Fruit fly (Drosophila melanogaster): ENCODE results near the gene CG32240.

The CG32240 gene

DNA sequence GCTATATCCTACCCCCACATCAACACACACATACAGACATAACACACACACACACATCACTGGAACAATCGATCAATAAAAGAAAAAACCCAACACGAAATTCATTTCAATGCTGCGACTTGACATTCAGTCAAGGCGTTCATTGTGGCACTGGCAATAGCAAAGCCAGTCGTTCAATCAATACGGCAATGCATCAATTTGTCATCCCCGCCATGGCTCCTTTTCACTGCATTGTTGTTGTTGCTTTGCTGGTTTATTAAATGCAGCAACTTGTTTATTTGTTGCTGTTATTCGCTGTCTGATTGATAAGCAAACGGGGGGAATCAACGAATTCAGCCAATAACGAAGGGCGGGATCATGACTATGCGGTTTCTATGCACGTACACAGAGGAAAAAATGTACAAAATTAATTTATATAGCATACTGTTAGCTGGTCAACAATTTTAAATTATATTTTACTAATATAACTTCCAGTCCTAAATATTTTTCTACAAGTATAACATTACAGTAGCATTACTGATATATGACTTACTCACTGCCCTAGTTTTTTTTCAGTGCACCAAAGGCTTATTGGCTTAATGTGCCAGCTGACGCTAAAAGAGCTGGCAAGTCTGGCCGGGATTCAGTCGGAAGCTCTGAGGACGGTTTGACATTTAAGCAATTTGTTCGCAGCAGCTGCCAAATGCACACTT is 5.6 kb downstream of the CG32240 start (continued):
- TF ChIP-seq Oaz (GFP tag; IDR thresholded peaks at IDR 0.05) = 0 out of 2 replicates have a peak, but pooled peaks have one; percentile 37
- TF ChIP-seq CG3726 (GFP tag; IDR thresholded peaks at IDR 0.05) = no peak
- no peak for TF ChIP-seq CG7357 (GFP tag; IDR thresholded peaks at IDR 0.05)
- peak; percentile 31 for TF ChIP-seq Xbp1 (GFP tag; optimal IDR thresholded peaks at IDR 0.05)
- TF ChIP-seq Fer2 (tag; optimal IDR thresholded peaks at IDR 0.05) = no peak
- no peak for TF ChIP-seq CG7928 (GFP tag; optimal IDR thresholded peaks at IDR 0.05)
- TF ChIP-seq gsb (GFP tag; IDR thresholded peaks at IDR 0.05) = no peak
- no peak for TF ChIP-seq CG32767 (GFP tag; IDR thresholded peaks at IDR 0.05)
- TF ChIP-seq B-H2 (GFP tag; optimal IDR thresholded peaks at IDR 0.05) = no peak
- TF ChIP-seq Sin3A (optimal IDR thresholded peaks at IDR 0.05) = no peak
- no peak for TF ChIP-seq CG10462 (GFP tag; optimal IDR thresholded peaks at IDR 0.05)
- peak; percentile 32 for TF ChIP-seq CG17359 (tag; optimal IDR thresholded peaks at IDR 0.05)
- TF ChIP-seq CG32532 (GFP tag; IDR thresholded peaks at IDR 0.05) = peak; percentile 9; the same call in 1 of the 2 replicates
- TF ChIP-seq pzg (GFP tag; optimal IDR thresholded peaks at IDR 0.05) = no peak
- no peak for TF ChIP-seq CG6175 (GFP tag; IDR thresholded peaks at IDR 0.05)
- no peak for TF ChIP-seq kah (GFP tag; optimal IDR thresholded peaks at IDR 0.05)
- no peak for TF ChIP-seq CG14014 (GFP tag; IDR thresholded peaks at IDR 0.05)
- TF ChIP-seq CG10209 (GFP tag; optimal IDR thresholded peaks at IDR 0.05) = peak; percentile 18
- TF ChIP-seq sisA (GFP tag; IDR thresholded peaks at IDR 0.05) = 0 out of 2 replicates have a peak, but pooled peaks have one; percentile 16
- no peak for TF ChIP-seq CG14965 (GFP tag; optimal IDR thresholded peaks at IDR 0.05; ENCODE audit: borderline replicate concordance)
- TF ChIP-seq Camta (GFP tag; optimal IDR thresholded peaks at IDR 0.05) = no peak
- peak; percentile 65 for TF ChIP-seq gem (tag; optimal IDR thresholded peaks at IDR 0.05)
- TF ChIP-seq CG12071 (GFP tag; optimal IDR thresholded peaks at IDR 0.05) = no peak
- no peak for TF ChIP-seq chinmo (GFP tag; IDR thresholded peaks at IDR 0.05; ENCODE audit: partially characterized antibody)
- no peak for TF ChIP-seq CG17328 (GFP tag; IDR thresholded peaks at IDR 0.05)
- TF ChIP-seq Atf6 (GFP tag; IDR thresholded peaks at IDR 0.05) = peak; percentile 23; the same call in 1 of the 2 replicates
- TF ChIP-seq wdn (GFP tag; IDR thresholded peaks at IDR 0.05) = no peak
- TF ChIP-seq Pdp1 (GFP tag; optimal IDR thresholded peaks at IDR 0.05) = no peak
- TF ChIP-seq CG8944 (GFP tag; optimal IDR thresholded peaks at IDR 0.05) = no peak
- TF ChIP-seq Atf-2 (GFP tag; optimal IDR thresholded peaks at IDR 0.05) = no peak
- peak; percentile 51 for TF ChIP-seq CG1603 (tag; optimal IDR thresholded peaks at IDR 0.05)
- TF ChIP-seq CG10979 (tag; optimal IDR thresholded peaks at IDR 0.05) = peak; percentile 29
- no peak for TF ChIP-seq CG9876 (GFP tag; optimal IDR thresholded peaks at IDR 0.05)
- peak; percentile 53 for TF ChIP-seq dmrt99B (tag; optimal IDR thresholded peaks at IDR 0.05)
- no peak for TF ChIP-seq CG15601 (tag; optimal IDR thresholded peaks at IDR 0.05)
- TF ChIP-seq yki (optimal IDR thresholded peaks at IDR 0.05) = no peak
- no peak for TF ChIP-seq Lpt (GFP tag; optimal IDR thresholded peaks at IDR 0.05)
- no peak for TF ChIP-seq vnd (GFP tag; IDR thresholded peaks at IDR 0.05; ENCODE audit: partially characterized antibody)
- TF ChIP-seq CG18619 (GFP tag; optimal IDR thresholded peaks at IDR 0.05) = no peak
- TF ChIP-seq Ets65A (GFP tag) = no peak
- no peak for TF ChIP-seq CG4617 (GFP tag; optimal IDR thresholded peaks at IDR 0.05; ENCODE audit: borderline replicate concordance)
- no peak for TF ChIP-seq Elba2 (GFP tag; optimal IDR thresholded peaks at IDR 0.05)
- no peak for TF ChIP-seq CG34422 (GFP tag; IDR thresholded peaks at IDR 0.05)
- no peak for TF ChIP-seq hth (optimal IDR thresholded peaks at IDR 0.05)
- TF ChIP-seq Trl (optimal IDR thresholded peaks at IDR 0.05) = no peak
- no peak for TF ChIP-seq Trl (GFP tag; optimal IDR thresholded peaks at IDR 0.05)
- no peak for TF ChIP-seq MESR4 (GFP tag; optimal IDR thresholded peaks at IDR 0.05)
- TF ChIP-seq Doc3 (GFP tag; IDR thresholded peaks at IDR 0.05; ENCODE audit: partially characterized antibody) = no peak
- no peak for TF ChIP-seq Dbx (GFP tag; IDR thresholded peaks at IDR 0.05)
- 0 out of 2 replicates have a peak, but pooled peaks have one; percentile 5 for TF ChIP-seq dimm (GFP tag; IDR thresholded peaks at IDR 0.05)
- TF ChIP-seq CG12391 (tag; optimal IDR thresholded peaks at IDR 0.05) = peak; percentile 2

Data from whole organism, embryonic.